Worm (Caenorhabditis elegans) whole organism, early embryonic: ENCODE data around the gene immt-1.

Experiments used
- B0310.2 ChIP-seq: sonication (generic microtip); optimal IDR thresholded peaks from 2 replicates; lab custom pipeline; 2016; ENCODE audit warnings: mild to moderate bottlenecking, missing genetic modification characterization, missing compliant biosample characterization
- F13C5.2 ChIP-seq: sonication (generic microtip); optimal IDR thresholded peaks from 2 replicates; lab custom pipeline; 2017; ENCODE audit warnings: mild to moderate bottlenecking, missing genetic modification characterization, inconsistent platforms, missing compliant biosample characterization
- aly-1 ChIP-seq: sonication (generic microtip); optimal IDR thresholded peaks from 2 replicates; lab custom pipeline; 2016; ENCODE audit warnings: missing genetic modification characterization, missing compliant biosample characterization
- ama-1 ChIP-seq: fragments of 150-350 bp; optimal IDR thresholded peaks from 2 replicates; lab custom pipeline; 2014
- ceh-13 ChIP-seq: fragments of 200-800 bp; sonication (Bioruptor generic); optimal IDR thresholded peaks from 2 replicates; lab custom pipeline; 2018; ENCODE audit warnings: mild to moderate bottlenecking, missing genetic modification characterization, missing compliant biosample characterization
- ceh-36 ChIP-seq: sonication (generic microtip); optimal IDR thresholded peaks from 2 replicates; lab custom pipeline; 2016; ENCODE audit warnings: missing genetic modification characterization, inconsistent platforms, missing compliant biosample characterization
- ets-7 ChIP-seq: sonication (generic microtip); optimal IDR thresholded peaks from 2 replicates; lab custom pipeline; 2016; ENCODE audit warnings: missing genotype, missing genetic modification characterization, missing compliant biosample characterization
- flt-1 ChIP-seq: fragments of 200-800 bp; sonication (Bioruptor generic); IDR thresholded peaks from 2 replicates; pipeline ENCODE4 v1.3.6; 2022; ENCODE audit warnings: missing genetic modification characterization, missing compliant biosample characterization
- hmbx-1 ChIP-seq: sonication (generic microtip); optimal IDR thresholded peaks from 2 replicates; lab custom pipeline; 2016; ENCODE audit warnings: mild to moderate bottlenecking, missing genetic modification characterization, missing compliant biosample characterization
- hmg-4 ChIP-seq: fragments of 200-800 bp; sonication (Bioruptor generic); optimal IDR thresholded peaks from 2 replicates; lab custom pipeline; 2018; ENCODE audit warnings: mild to moderate bottlenecking, missing genetic modification characterization, missing compliant biosample characterization
- hnd-1 ChIP-seq: sonication (generic microtip); optimal IDR thresholded peaks from 2 replicates; lab custom pipeline; 2016; ENCODE audit warnings: missing genetic modification characterization, missing compliant biosample characterization
- pes-1 ChIP-seq: fragments of 200-800 bp; sonication (Bioruptor generic); IDR thresholded peaks from 2 replicates; pipeline ENCODE4 v1.3.6; 2022; ENCODE audit warnings: missing genetic modification reagents, missing genetic modification characterization, missing compliant biosample characterization
- scrt-1 ChIP-seq: fragments of 200-800 bp; sonication (Bioruptor generic); IDR thresholded peaks from 2 replicates; pipeline ENCODE4 v1.3.6; 2022; ENCODE audit warnings: missing genetic modification characterization, missing compliant biosample characterization
- sea-1 ChIP-seq: fragments of 200-800 bp; sonication (Bioruptor generic); conservative IDR thresholded peaks from 2 replicates; pipeline ENCODE4 v1.3.6; 2022; ENCODE audit warnings: missing genetic modification characterization, missing compliant biosample characterization
- tbx-11 ChIP-seq: fragments of 200-800 bp; sonication (Bioruptor generic); IDR thresholded peaks from 2 replicates; pipeline ENCODE4 v1.3.6; 2022; ENCODE audit warnings: missing genetic modification characterization, missing compliant biosample characterization
- tbx-37 ChIP-seq: fragments of 200-800 bp; sonication (Bioruptor generic); conservative IDR thresholded peaks from 2 replicates; pipeline ENCODE4 v1.3.6; 2022; ENCODE audit warnings: missing genetic modification reagents, missing genetic modification characterization, missing compliant biosample characterization
- tra-4 ChIP-seq: sonication (generic microtip); optimal IDR thresholded peaks from 2 replicates; lab custom pipeline; 2017; ENCODE audit warnings: missing genetic modification characterization, missing compliant biosample characterization

The immt-1 gene

DNA sequence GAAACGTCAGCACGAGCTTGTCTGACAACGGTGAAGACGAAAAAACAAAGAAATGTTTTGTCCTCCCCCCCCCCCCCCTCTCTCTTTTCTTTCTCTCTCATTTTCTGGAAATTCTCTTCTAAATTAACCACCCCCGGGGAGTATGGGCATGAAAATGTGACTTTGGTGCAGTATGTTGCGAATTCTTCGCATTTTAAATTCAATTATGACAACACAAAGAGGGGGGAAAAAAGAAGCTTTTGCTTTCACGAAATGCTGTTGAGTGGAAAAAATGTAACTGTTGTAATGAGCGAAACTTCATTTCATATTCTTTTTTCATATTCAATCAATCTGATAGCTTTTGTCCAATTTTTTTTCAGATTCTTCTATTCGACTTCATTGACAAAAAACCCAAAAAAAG is 32.6 kb downstream of the immt-1 start:
- TF ChIP-seq F13C5.2 (tag; lab: Kevin White, UChicago): no peak
- TF ChIP-seq ets-7: no peak
- TF ChIP-seq tbx-11: no peak
- no peak for TF ChIP-seq scrt-1 (GFP tag; lab: Robert Waterston, UW)
- TF ChIP-seq tra-4: no peak
- TF ChIP-seq B0310.2 (tag; lab: Kevin White, UChicago): no peak
- no peak for TF ChIP-seq hnd-1
- no peak for TF ChIP-seq flt-1
- TF ChIP-seq tbx-37 (GFP tag; lab: Robert Waterston, UW): no peak
- TF ChIP-seq ceh-36 (tag; lab: Kevin White, UChicago): no peak
- TF ChIP-seq hmg-4: no peak
- TF ChIP-seq sea-1 (GFP tag; lab: Robert Waterston, UW): no peak
- no peak for TF ChIP-seq pes-1
- no peak for TF ChIP-seq ceh-13 (GFP tag; lab: Kevin White, UChicago)
- no peak for TF ChIP-seq aly-1 (tag; lab: Kevin White, UChicago)
- TF ChIP-seq ama-1 (lab: Kevin White, UChicago): no peak

DNA sequence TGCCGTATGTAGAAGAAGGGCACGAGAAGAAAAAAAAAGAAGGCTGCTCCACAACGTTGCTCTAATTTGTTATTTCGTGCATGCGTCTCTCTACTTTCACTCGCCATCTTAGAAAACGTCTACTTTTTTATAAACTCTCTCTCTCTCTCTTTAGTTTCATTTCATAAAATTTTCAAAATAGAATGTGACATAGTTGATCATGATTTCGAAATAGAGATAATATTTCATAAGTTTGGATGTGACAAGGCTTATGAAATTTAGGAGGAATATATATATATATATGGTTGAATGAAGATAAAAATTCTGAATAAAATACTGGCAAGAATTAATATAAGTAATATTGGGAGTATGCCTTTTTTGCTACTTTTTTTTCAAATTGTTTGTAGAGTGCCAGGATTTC is 45.9 kb downstream of the immt-1 start:
- TF ChIP-seq ceh-36 (tag; lab: Kevin White, UChicago) (no peak), F13C5.2 (tag; lab: Kevin White, UChicago) (no peak), tra-4 (no peak), aly-1 (tag; lab: Kevin White, UChicago) (no peak), tbx-37 (GFP tag; lab: Robert Waterston, UW) (no peak)

DNA sequence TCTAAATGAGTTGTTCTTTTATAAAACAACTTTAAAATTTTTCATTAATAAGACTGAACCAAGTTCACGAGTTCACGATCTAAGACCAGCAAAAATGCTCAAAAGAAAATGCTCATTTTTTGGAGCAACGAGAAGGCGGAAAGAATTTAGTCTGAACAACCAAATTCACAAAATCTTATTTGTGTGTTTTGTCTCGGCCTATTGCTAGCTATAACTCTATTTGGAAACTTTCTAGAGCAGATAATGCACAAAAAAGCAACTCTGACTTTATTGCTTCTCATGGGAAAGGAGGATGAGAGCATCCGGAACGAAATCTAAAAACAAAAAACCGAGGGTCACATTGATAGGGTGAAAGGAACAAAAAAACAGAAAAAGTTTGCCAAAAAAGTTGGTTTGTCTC is 46.4 kb downstream of the immt-1 start:
- no peak for TF ChIP-seq flt-1
- no peak for TF ChIP-seq ceh-13 (GFP tag; lab: Kevin White, UChicago)
- no peak for TF ChIP-seq hnd-1
- TF ChIP-seq tbx-11: no peak
- no peak for TF ChIP-seq aly-1 (tag; lab: Kevin White, UChicago)
- no peak for TF ChIP-seq scrt-1 (GFP tag; lab: Robert Waterston, UW)
- TF ChIP-seq hmg-4: no peak
- TF ChIP-seq ceh-36 (tag; lab: Kevin White, UChicago): no peak
- no peak for TF ChIP-seq ets-7
- no peak for TF ChIP-seq sea-1 (GFP tag; lab: Robert Waterston, UW)
- TF ChIP-seq hmbx-1 (tag; lab: Kevin White, UChicago): no peak
- TF ChIP-seq pes-1: no peak
- TF ChIP-seq tra-4: no peak
- no peak for TF ChIP-seq F13C5.2 (tag; lab: Kevin White, UChicago)
- TF ChIP-seq tbx-37 (GFP tag; lab: Robert Waterston, UW): no peak
- TF ChIP-seq B0310.2 (tag; lab: Kevin White, UChicago): no peak
- no peak for TF ChIP-seq ama-1 (lab: Kevin White, UChicago)

DNA sequence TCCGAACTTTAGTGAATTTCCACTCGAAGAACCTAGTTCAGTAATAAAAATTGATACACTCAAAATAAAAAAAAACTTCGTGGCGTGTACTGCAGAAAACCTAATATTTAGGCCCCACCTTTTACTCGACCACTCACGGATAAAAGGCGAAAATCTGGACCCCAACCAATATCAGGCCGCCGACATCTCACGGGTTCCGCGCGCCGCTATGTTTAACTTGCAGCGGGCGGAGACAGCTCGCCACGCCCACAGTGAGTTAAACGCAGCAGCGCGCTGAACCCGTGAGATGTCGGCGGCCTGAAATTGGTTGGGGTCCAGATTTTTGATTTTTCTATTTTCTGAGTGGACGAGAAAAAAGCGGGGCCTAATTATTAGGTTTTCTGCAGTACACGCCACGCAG is 54.1 kb downstream of the immt-1 start:
- TF ChIP-seq hnd-1: no peak
- TF ChIP-seq ets-7: no peak
- no peak for TF ChIP-seq tbx-11
- no peak for TF ChIP-seq tra-4
- no peak for TF ChIP-seq hmg-4
